Fruit fly (Drosophila melanogaster) whole organism, embryonic: ENCODE data around the gene Lamtor3.

ENCODE experiments used
- Bdp1 ChIP-seq: fragments of 200-800 bp; sonication (Bioruptor generic); optimal IDR thresholded peaks from 3 replicates; lab custom pipeline; 2016; ENCODE audit warnings: missing biosample characterization, missing genetic modification characterization
- CG10267 ChIP-seq: fragments of 200-800 bp; sonication (Bioruptor generic); optimal IDR thresholded peaks from 2 replicates; lab custom pipeline; 2018; ENCODE audit warnings: missing biosample characterization, mild to moderate bottlenecking, missing genetic modification characterization, moderate library complexity
- CG10959 ChIP-seq: fragments of 200-800 bp; sonication (Bioruptor generic); IDR thresholded peaks from 2 replicates; pipeline ENCODE4 v1.3.6; 2022; ENCODE audit warnings: missing biosample characterization, missing genetic modification characterization
- CG13894 ChIP-seq: fragments of 200-800 bp; sonication (Bioruptor generic); optimal IDR thresholded peaks from 3 replicates; lab custom pipeline; 2018; ENCODE audit warnings: missing biosample characterization, mild to moderate bottlenecking, missing genetic modification characterization, moderate library complexity
- CG14441 ChIP-seq: fragments of 200-800 bp; sonication (Bioruptor generic); IDR thresholded peaks from 2 replicates; pipeline ENCODE4 v1.3.6; 2022; ENCODE audit warnings: missing biosample characterization, missing genetic modification characterization
- CG14667 ChIP-seq: fragments of 200-800 bp; sonication (Bioruptor generic); IDR thresholded peaks from 2 replicates; pipeline ENCODE4 v1.3.6; 2022; ENCODE audit warnings: missing biosample characterization, missing genetic modification characterization
- CG16779 ChIP-seq: fragments of 200-800 bp; sonication (Bioruptor generic); IDR thresholded peaks from 2 replicates; pipeline ENCODE4 v1.3.6; 2022; ENCODE audit warnings: missing biosample characterization, missing genetic modification characterization
- CG17912 ChIP-seq: fragments of 200-800 bp; sonication (Bioruptor generic); optimal IDR thresholded peaks from 2 replicates; lab custom pipeline; 2018; ENCODE audit warnings: missing biosample characterization, mild to moderate bottlenecking, missing genetic modification characterization
- CG1832 ChIP-seq: fragments of 200-800 bp; sonication (Bioruptor generic); optimal IDR thresholded peaks from 2 replicates; lab custom pipeline; 2017; ENCODE audit warnings: missing biosample characterization, mild to moderate bottlenecking, missing genetic modification characterization, inconsistent platforms
- CG30431 ChIP-seq: fragments of 200-800 bp; sonication (Bioruptor generic); optimal IDR thresholded peaks from 2 replicates; lab custom pipeline; 2017; ENCODE audit warnings: missing biosample characterization, missing genetic modification characterization
- CG3065 ChIP-seq: fragments of 200-800 bp; sonication (Bioruptor generic); optimal IDR thresholded peaks from 2 replicates; lab custom pipeline; 2016; ENCODE audit warnings: missing biosample characterization, missing genetic modification characterization
- CG31388 ChIP-seq: fragments of 200-800 bp; sonication (Bioruptor generic); optimal IDR thresholded peaks from 2 replicates; lab custom pipeline; 2016; ENCODE audit warnings: missing biosample characterization, missing genetic modification characterization
- CG5245 ChIP-seq: fragments of 200-800 bp; sonication (Bioruptor generic); optimal IDR thresholded peaks from 3 replicates; lab custom pipeline; 2016; ENCODE audit warnings: missing biosample characterization, missing genetic modification characterization
- CG6791 ChIP-seq: fragments of 200-800 bp; sonication (Bioruptor generic); IDR thresholded peaks from 3 replicates; pipeline ENCODE4 v1.3.6; 2022; ENCODE audit warnings: missing biosample characterization, missing genetic modification characterization; ENCODE audit not compliant: partially characterized antibody
- CG7963 ChIP-seq: fragments of 200-800 bp; sonication (Bioruptor generic); IDR thresholded peaks from 3 replicates; pipeline ENCODE4 v1.3.6; 2022; ENCODE audit warnings: missing biosample characterization, missing genetic modification characterization; ENCODE audit not compliant: partially characterized antibody
- CG9727 ChIP-seq: fragments of 200-800 bp; sonication (Bioruptor generic); optimal IDR thresholded peaks from 3 replicates; lab custom pipeline; 2017; ENCODE audit warnings: missing biosample characterization, mild to moderate bottlenecking, missing genetic modification characterization
- D19A ChIP-seq: fragments of 200-800 bp; optimal IDR thresholded peaks from 3 replicates; lab custom pipeline; 2019; ENCODE audit warnings: missing biosample characterization, mild to moderate bottlenecking, missing genetic modification characterization, moderate library complexity
- Dfd ChIP-seq, 2 experiments: fragments of >200 bp; optimal IDR thresholded peaks; 2 replicates each; lab custom pipeline; 2017; ENCODE audit warnings: missing biosample characterization in 2 of 2, missing genetic modification characterization in 2 of 2
- Doc2 ChIP-seq: fragments of 200-800 bp; sonication (Bioruptor generic); IDR thresholded peaks from 2 replicates; pipeline ENCODE4 v1.3.6; 2022; ENCODE audit warnings: missing biosample characterization, missing genetic modification characterization
- Drgx ChIP-seq: fragments of 200-800 bp; sonication (Bioruptor generic); IDR thresholded peaks from 2 replicates; pipeline ENCODE4 v1.3.6; 2022; ENCODE audit warnings: missing biosample characterization, missing genetic modification characterization
- Eip74EF ChIP-seq, 2 experiments: fragments of 200-800 bp in 1 of 2; fragments of >200 bp in 1 of 2; sonication (Bioruptor generic) in 1 of 2; optimal IDR thresholded peaks; 2 replicates each; lab custom pipeline; 2017 to 2019; ENCODE audit warnings: missing biosample characterization in 2 of 2, missing genetic modification characterization in 2 of 2, mild to moderate bottlenecking in 1 of 2, moderate library complexity in 1 of 2
- Ets65A ChIP-seq: fragments of 200-800 bp; sonication (Bioruptor generic); peaks from one replicate; lab custom pipeline; 2016; ENCODE audit warnings: missing biosample characterization, missing genetic modification characterization
- HLH54F ChIP-seq: fragments of 200-800 bp; sonication (Bioruptor generic); optimal IDR thresholded peaks from 3 replicates; lab custom pipeline; 2016; ENCODE audit warnings: missing biosample characterization, missing genetic modification characterization
- Hmx ChIP-seq: fragments of 200-800 bp; sonication (Bioruptor generic); optimal IDR thresholded peaks from 2 replicates; lab custom pipeline; 2016; ENCODE audit warnings: missing biosample characterization, missing genetic modification characterization
- Hr3 ChIP-seq: fragments of 200-800 bp; sonication (Bioruptor generic); optimal IDR thresholded peaks from 3 replicates; lab custom pipeline; 2016; ENCODE audit warnings: missing biosample characterization, missing genetic modification characterization
- Hr51 ChIP-seq, 2 experiments: fragments of 200-800 bp; sonication (Bioruptor generic); optimal IDR thresholded peaks; 2 replicates in 1 of 2; 3 replicates in 1 of 2; lab custom pipeline; 2016 to 2018; ENCODE audit warnings: missing biosample characterization in 2 of 2, missing genetic modification characterization in 2 of 2, mild to moderate bottlenecking in 1 of 2, moderate library complexity in 1 of 2
- Hr78 ChIP-seq, 2 experiments: fragments of 200-800 bp in 1 of 2; fragments of >200 bp in 1 of 2; sonication (Bioruptor generic) in 1 of 2; optimal IDR thresholded peaks; 2 replicates each; lab custom pipeline; 2017 to 2019; ENCODE audit warnings: missing biosample characterization in 2 of 2, missing genetic modification characterization in 2 of 2, mild to moderate bottlenecking in 1 of 2, moderate library complexity in 1 of 2
- Lpt ChIP-seq: fragments of >200 bp; optimal IDR thresholded peaks from 2 replicates; lab custom pipeline; 2018; ENCODE audit warnings: missing biosample characterization, missing genetic modification characterization
- Meics ChIP-seq: fragments of 200-800 bp; sonication (Bioruptor generic); optimal IDR thresholded peaks from 2 replicates; lab custom pipeline; 2017; ENCODE audit warnings: missing biosample characterization, mild to moderate bottlenecking, missing genetic modification characterization
- Neu2 ChIP-seq: fragments of 200-800 bp; sonication (Bioruptor generic); optimal IDR thresholded peaks from 3 replicates; lab custom pipeline; 2016; ENCODE audit warnings: missing biosample characterization, missing genetic modification characterization, borderline replicate concordance
- Nf-YB ChIP-seq: fragments of 200-800 bp; sonication (Bioruptor generic); optimal IDR thresholded peaks from 3 replicates; lab custom pipeline; 2019; ENCODE audit warnings: missing biosample characterization, mild to moderate bottlenecking, missing genetic modification characterization, moderate library complexity
- Opbp ChIP-seq: fragments of 200-800 bp; sonication (Bioruptor generic); IDR thresholded peaks from 3 replicates; pipeline ENCODE4 v1.3.6; 2022; ENCODE audit warnings: missing biosample characterization, missing genetic modification characterization; ENCODE audit not compliant: partially characterized antibody
- Optix ChIP-seq: fragments of 200-800 bp; sonication (Bioruptor generic); IDR thresholded peaks from 3 replicates; pipeline ENCODE4 v1.3.6; 2022; ENCODE audit warnings: missing biosample characterization, missing genetic modification characterization
- Poxn ChIP-seq: fragments of 200-800 bp; sonication (Bioruptor generic); IDR thresholded peaks from 2 replicates; pipeline ENCODE4 v1.3.6; 2022; ENCODE audit warnings: missing biosample characterization, missing genetic modification characterization
- Sox100B ChIP-seq: fragments of 200-800 bp; sonication (Bioruptor generic); optimal IDR thresholded peaks from 3 replicates; lab custom pipeline; 2018; ENCODE audit warnings: missing biosample characterization, mild to moderate bottlenecking, missing genetic modification characterization
- Sox102F ChIP-seq: fragments of 200-800 bp; sonication (Bioruptor generic); optimal IDR thresholded peaks from 2 replicates; lab custom pipeline; 2018; ENCODE audit warnings: missing biosample characterization, mild to moderate bottlenecking, missing genetic modification characterization, moderate library complexity
- Spps ChIP-seq: fragments of 200-800 bp; sonication (Bioruptor generic); optimal IDR thresholded peaks from 2 replicates; lab custom pipeline; 2018; ENCODE audit warnings: missing biosample characterization, mild to moderate bottlenecking, missing genetic modification characterization
- Ssrp ChIP-seq: fragments of 200-800 bp; sonication (Bioruptor generic); optimal IDR thresholded peaks from 2 replicates; lab custom pipeline; 2018; ENCODE audit warnings: missing biosample characterization, mild to moderate bottlenecking, missing genetic modification characterization, moderate library complexity
- Xrp1 ChIP-seq: fragments of 200-800 bp; sonication (Bioruptor generic); IDR thresholded peaks from 2 replicates; pipeline ENCODE4 v1.3.6; 2022; ENCODE audit warnings: missing biosample characterization, missing genetic modification characterization
- fd3F ChIP-seq: fragments of 200-800 bp; sonication (Bioruptor generic); optimal IDR thresholded peaks from 2 replicates; lab custom pipeline; 2018; ENCODE audit warnings: missing biosample characterization, mild to moderate bottlenecking, missing genetic modification characterization, moderate library complexity
- fd64A ChIP-seq: fragments of 200-800 bp; sonication (Bioruptor generic); optimal IDR thresholded peaks from 3 replicates; lab custom pipeline; 2018; ENCODE audit warnings: missing biosample characterization, mild to moderate bottlenecking, missing genetic modification characterization
- fru ChIP-seq: fragments of >200 bp; optimal IDR thresholded peaks from 2 replicates; lab custom pipeline; 2017
- jigr1 ChIP-seq: fragments of 200-800 bp; sonication (Bioruptor generic); IDR thresholded peaks from 3 replicates; pipeline ENCODE4 v1.3.6; 2022; ENCODE audit warnings: missing biosample characterization, missing genetic modification characterization
- ranshi ChIP-seq: fragments of 200-800 bp; sonication (Bioruptor generic); IDR thresholded peaks from 2 replicates; pipeline ENCODE4 v1.3.6; 2022; ENCODE audit warnings: missing biosample characterization, missing genetic modification characterization
- sens ChIP-seq: fragments of 200-800 bp; sonication (Bioruptor generic); peaks from one replicate; lab custom pipeline; 2016; ENCODE audit warnings: missing biosample characterization, missing genetic modification characterization
- unpg ChIP-seq: fragments of 200-800 bp; sonication (Bioruptor generic); optimal IDR thresholded peaks from 3 replicates; lab custom pipeline; 2018; ENCODE audit warnings: missing biosample characterization, mild to moderate bottlenecking, missing genetic modification characterization, moderate library complexity
- wor ChIP-seq: fragments of 200-800 bp; sonication (Bioruptor generic); IDR thresholded peaks from 2 replicates; pipeline ENCODE4 v1.3.6; 2022; ENCODE audit warnings: missing biosample characterization, missing genetic modification characterization
- zf30C ChIP-seq: fragments of 200-800 bp; sonication (Bioruptor generic); optimal IDR thresholded peaks from 3 replicates; lab custom pipeline; 2018; ENCODE audit warnings: missing biosample characterization, mild to moderate bottlenecking, missing genetic modification characterization
- zfh2 ChIP-seq: fragments of 200-800 bp; sonication (Bioruptor generic); optimal IDR thresholded peaks from 2 replicates; lab custom pipeline; 2016; ENCODE audit warnings: missing biosample characterization, missing genetic modification characterization

Gene Lamtor3

dm6 chr2L:17514090-17514715 is 33.2 kb downstream of the Lamtor3 start (continued):
- TF ChIP-seq CG30431 (GFP tag; lab: Kevin White, UChicago), result peak; percentile 64
- TF ChIP-seq Hr78 (GFP tag; optimal IDR thresholded peaks at IDR 0.05; lab: Kevin White, UChicago), result peak in 1 of 2 experiments; percentile 62
- peak; percentile 75 for TF ChIP-seq Nf-YB
- peak; percentile 85 for TF ChIP-seq Spps (tag; lab: Kevin White, UChicago)
- TF ChIP-seq Sox100B (GFP tag; lab: Kevin White, UChicago), result peak; percentile 85
- TF ChIP-seq Ets65A (GFP tag; lab: Kevin White, UChicago), result peak; percentile 93
- peak; percentile 48 for TF ChIP-seq fd3F
- no peak for TF ChIP-seq Hmx
- TF ChIP-seq Doc2 (GFP tag; lab: Robert Waterston, UW), result no peak
- peak; percentile 37; the same call in 1 of the 2 replicates for TF ChIP-seq CG16779 (GFP tag; lab: Robert Waterston, UW)
- TF ChIP-seq Ssrp (tag; lab: Kevin White, UChicago), result peak; percentile 89
- peak; percentile 95 for TF ChIP-seq Xrp1 (GFP tag; lab: Robert Waterston, UW)
- peak; percentile 75 for TF ChIP-seq CG14441
- no peak for TF ChIP-seq CG1832 (GFP tag; lab: Kevin White, UChicago)
- TF ChIP-seq Meics (GFP tag; lab: Kevin White, UChicago), result peak; percentile 86
- no peak for TF ChIP-seq Drgx (GFP tag; lab: Robert Waterston, UW)
- TF ChIP-seq Neu2 (GFP tag; lab: Kevin White, UChicago), result no peak
- peak; percentile 94 for TF ChIP-seq CG9727 (GFP tag; lab: Kevin White, UChicago)
- no peak for TF ChIP-seq fru
- peak; percentile 86 for TF ChIP-seq Hr3
- TF ChIP-seq D19A (tag; lab: Kevin White, UChicago), result peak; percentile 89
- peak; percentile 69 for TF ChIP-seq fd64A
- TF ChIP-seq zf30C (GFP tag; lab: Kevin White, UChicago), result peak; percentile 91
- TF ChIP-seq Bdp1 (GFP tag; lab: Kevin White, UChicago), result peak; percentile 59
- peak; percentile 80 for TF ChIP-seq CG5245
- peak; percentile 67 for TF ChIP-seq HLH54F (GFP tag; lab: Kevin White, UChicago)
- no peak for TF ChIP-seq Dfd (GFP tag; optimal IDR thresholded peaks at IDR 0.05; lab: Kevin White, UChicago)
- TF ChIP-seq CG31388, result peak; percentile 54
- no peak for TF ChIP-seq CG6791
- TF ChIP-seq Optix (GFP tag; lab: Robert Waterston, UW), result peak; percentile 27; the same call in 1 of the 3 replicates
- TF ChIP-seq Poxn (GFP tag; lab: Robert Waterston, UW), result peak; percentile 35; the same call in 1 of the 2 replicates
- peak; percentile 64; the same call in 1 of the 3 replicates for TF ChIP-seq jigr1 (GFP tag; lab: Robert Waterston, UW)
- peak in 1 of 2 experiments; percentile 78 for TF ChIP-seq Eip74EF (GFP tag; optimal IDR thresholded peaks at IDR 0.05; lab: Kevin White, UChicago)
- TF ChIP-seq Opbp (GFP tag; lab: Robert Waterston, UW), result no peak
- no peak for TF ChIP-seq CG17912
- TF ChIP-seq zfh2 (GFP tag; lab: Kevin White, UChicago), result no peak
- TF ChIP-seq Hr51 (GFP tag; optimal IDR thresholded peaks at IDR 0.05; lab: Kevin White, UChicago), result peak; percentile 67 to 89
- TF ChIP-seq sens (GFP tag; lab: Kevin White, UChicago), result peak; percentile 98
- TF ChIP-seq ranshi (GFP tag; lab: Robert Waterston, UW), result peak; percentile 88
- peak; percentile 87 for TF ChIP-seq CG10267 (tag; lab: Kevin White, UChicago)
- peak; percentile 80 for TF ChIP-seq CG14667 (GFP tag; lab: Robert Waterston, UW)
- peak; percentile 26 for TF ChIP-seq CG3065 (GFP tag; lab: Kevin White, UChicago)
- TF ChIP-seq Lpt, result no peak
- TF ChIP-seq Sox102F, result peak; percentile 86
- peak; percentile 81 for TF ChIP-seq wor (GFP tag; lab: Robert Waterston, UW)
- TF ChIP-seq CG13894 (tag; lab: Kevin White, UChicago), result peak; percentile 85
- TF ChIP-seq unpg, result peak; percentile 91
- peak; percentile 76 for TF ChIP-seq CG10959
- TF ChIP-seq CG7963 (GFP tag; lab: Robert Waterston, UW), result no peak
